Worm (Caenorhabditis elegans): Measurements from ENCODE around the gene T11F9.14.
A peak's percentile ranks its signal among the peaks of the same experiment; 100 is the strongest.

Gene T11F9.14

DNA sequence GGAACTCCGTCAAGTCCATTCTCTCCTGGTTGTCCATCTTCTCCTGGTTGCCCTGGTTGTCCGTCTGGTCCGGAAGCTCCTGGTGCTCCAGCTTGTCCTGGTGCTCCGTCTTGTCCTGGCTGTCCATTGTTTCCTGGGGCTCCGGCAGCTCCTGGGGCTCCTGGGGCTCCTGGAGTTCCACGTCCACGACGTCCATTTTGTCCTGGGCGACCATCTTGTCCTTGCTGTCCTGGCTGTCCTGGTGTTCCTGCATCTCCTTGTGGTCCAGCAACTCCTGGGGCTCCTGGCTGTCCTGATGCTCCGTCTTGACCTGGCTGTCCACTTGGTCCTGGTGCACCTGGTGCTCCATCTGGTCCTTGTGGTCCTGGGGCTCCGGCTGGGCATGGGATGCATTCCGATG, 31.2 kb downstream of the T11F9.14 start:
- TF ChIP-seq zag-1 (tag; optimal IDR thresholded peaks at IDR 0.05) = no peak

DNA sequence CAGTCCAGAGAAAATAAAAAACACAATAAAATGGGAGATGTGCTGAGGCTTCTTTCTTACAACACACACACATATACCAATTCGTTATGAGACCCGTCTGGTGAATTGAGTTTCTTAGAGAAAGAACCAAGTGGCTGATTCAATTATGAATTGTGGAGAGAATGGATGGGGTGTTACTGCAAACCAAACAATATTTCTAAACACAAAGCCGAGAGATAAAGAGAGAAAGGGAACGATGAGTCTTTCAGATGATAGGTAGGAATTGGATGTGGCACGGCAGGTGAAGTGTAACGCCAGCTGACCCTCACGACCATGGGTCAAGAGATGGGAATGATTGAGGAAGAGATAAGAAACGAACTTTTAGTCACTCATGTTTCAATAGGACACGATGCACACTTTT, 34.3 kb downstream of the T11F9.14 start, which contains the start of gene mig-17:
TSS of gene mig-17 (plus strand) at position 389 of the 400 bp plus-strand sequence.
- peak; percentile 56 for TF ChIP-seq F13H6.1 (tag; optimal IDR thresholded peaks at IDR 0.05)
- no peak for TF ChIP-seq skn-1 (tag; optimal IDR thresholded peaks at IDR 0.05)
- TF ChIP-seq aly-2 (tag; optimal IDR thresholded peaks at IDR 0.05) = no peak
- no peak for TF ChIP-seq C34F6.9 (tag; optimal IDR thresholded peaks at IDR 0.05)
- no peak for TF ChIP-seq nhr-11 (tag; optimal IDR thresholded peaks at IDR 0.05)
- TF ChIP-seq sem-4 (tag; optimal IDR thresholded peaks at IDR 0.05) = no peak
- no peak for TF ChIP-seq lsy-2 (tag; optimal IDR thresholded peaks at IDR 0.05)
- TF ChIP-seq alr-1 (tag; optimal IDR thresholded peaks at IDR 0.05) = no peak
- TF ChIP-seq blmp-1 (tag; optimal IDR thresholded peaks at IDR 0.05; ENCODE audit: insufficient read depth) = no peak
- no peak for TF ChIP-seq nhr-21 (tag; optimal IDR thresholded peaks at IDR 0.05)
- TF ChIP-seq lin-39 (tag; optimal IDR thresholded peaks at IDR 0.05) = no peak
- no peak for TF ChIP-seq ceh-82 (tag; optimal IDR thresholded peaks at IDR 0.05)
- TF ChIP-seq elt-1 (tag; optimal IDR thresholded peaks at IDR 0.05) = no peak
- no peak for TF ChIP-seq nhr-12 (tag; optimal IDR thresholded peaks at IDR 0.05)
- TF ChIP-seq dmd-4 (tag; optimal IDR thresholded peaks at IDR 0.05) = no peak
- peak; percentile 7 for TF ChIP-seq sma-9 (GFP tag; optimal IDR thresholded peaks at IDR 0.05)
- TF ChIP-seq sma-9 (tag; optimal IDR thresholded peaks at IDR 0.05) = no peak
- no peak for TF ChIP-seq mbf-1 (tag; optimal IDR thresholded peaks at IDR 0.05)
- no peak for TF ChIP-seq nhr-237 (tag; optimal IDR thresholded peaks at IDR 0.05)
- peak; percentile 31 for TF ChIP-seq nhr-129 (tag; optimal IDR thresholded peaks at IDR 0.05)
- no peak for TF ChIP-seq sma-3 (GFP tag; optimal IDR thresholded peaks at IDR 0.05)

DNA sequence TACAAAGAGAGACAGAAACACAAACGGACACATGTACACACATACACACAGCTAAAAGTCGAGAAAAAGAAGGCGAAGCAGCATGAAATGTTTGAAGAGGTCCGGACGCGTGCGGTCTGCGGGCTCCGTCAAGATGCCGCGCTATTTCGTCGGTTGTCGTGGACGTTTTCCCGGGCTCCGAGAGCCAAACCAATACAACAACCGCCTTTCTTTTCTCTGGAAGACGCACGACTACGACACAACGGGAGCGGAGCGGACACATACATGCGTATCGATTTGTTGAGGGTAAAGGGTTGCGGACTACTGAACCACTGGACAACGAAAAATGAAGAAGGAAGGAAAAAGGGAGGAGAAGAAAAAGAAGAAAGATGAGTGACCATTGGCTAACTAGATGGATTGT, 35.3 kb downstream of the T11F9.14 start:
- TF ChIP-seq egl-27 (tag; optimal IDR thresholded peaks at IDR 0.05) = no peak
- peak; percentile 22 for TF ChIP-seq lin-13 (GFP tag; optimal IDR thresholded peaks at IDR 0.05)
- no peak for TF ChIP-seq ztf-4 (tag; optimal IDR thresholded peaks at IDR 0.05)
- no peak for TF ChIP-seq unc-39 (tag; optimal IDR thresholded peaks at IDR 0.05)
- TF ChIP-seq nhr-21 (tag; optimal IDR thresholded peaks at IDR 0.05) = no peak
- no peak for TF ChIP-seq unc-62 (GFP tag; optimal IDR thresholded peaks at IDR 0.05)
- no peak for TF ChIP-seq ZK546.5 (tag; optimal IDR thresholded peaks at IDR 0.05)
- TF ChIP-seq alr-1 (tag; optimal IDR thresholded peaks at IDR 0.05) = no peak
- no peak for TF ChIP-seq sma-3 (GFP tag; optimal IDR thresholded peaks at IDR 0.05)
- no peak for TF ChIP-seq elt-3 (tag; optimal IDR thresholded peaks at IDR 0.05)
- TF ChIP-seq unc-55 (GFP tag; optimal IDR thresholded peaks at IDR 0.05) = peak; percentile 61
- peak; percentile 43 for TF ChIP-seq C34F6.9 (tag; optimal IDR thresholded peaks at IDR 0.05)
- peak; percentile 58 for TF ChIP-seq zag-1 (tag; optimal IDR thresholded peaks at IDR 0.05)
- no peak for TF ChIP-seq elt-1 (tag; optimal IDR thresholded peaks at IDR 0.05)
- TF ChIP-seq fos-1 (tag; optimal IDR thresholded peaks at IDR 0.05) = no peak
- TF ChIP-seq lin-39 (tag; optimal IDR thresholded peaks at IDR 0.05) = no peak
- peak; percentile 23 for TF ChIP-seq sem-4 (tag; optimal IDR thresholded peaks at IDR 0.05)
- no peak for TF ChIP-seq ceh-82 (tag; optimal IDR thresholded peaks at IDR 0.05)
- no peak for TF ChIP-seq ceh-16 (tag; optimal IDR thresholded peaks at IDR 0.05)
- peak in 1 of 2 experiments; percentile 29 for TF ChIP-seq mdl-1 (tag; optimal IDR thresholded peaks at IDR 0.05)
- no peak for TF ChIP-seq peb-1 (tag; optimal IDR thresholded peaks at IDR 0.05)
- no peak for TF ChIP-seq nhr-237 (tag; optimal IDR thresholded peaks at IDR 0.05)
- peak; percentile 14 for TF ChIP-seq mab-5 (tag; optimal IDR thresholded peaks at IDR 0.05)
- no peak for TF ChIP-seq nhr-25 (tag; optimal IDR thresholded peaks at IDR 0.05)
- TF ChIP-seq ztf-1 (GFP tag; conservative IDR thresholded peaks at IDR 0.05) = no peak
- no peak for TF ChIP-seq mbf-1 (tag; optimal IDR thresholded peaks at IDR 0.05)
- no peak for TF ChIP-seq nhr-6 (tag; optimal IDR thresholded peaks at IDR 0.05)
- no peak for TF ChIP-seq nhr-129 (tag; optimal IDR thresholded peaks at IDR 0.05)
- TF ChIP-seq aly-2 (tag; optimal IDR thresholded peaks at IDR 0.05) = no peak
- peak; percentile 75 for TF ChIP-seq F13H6.1 (tag; optimal IDR thresholded peaks at IDR 0.05)
- TF ChIP-seq nhr-10 (tag; optimal IDR thresholded peaks at IDR 0.05) = no peak
- TF ChIP-seq Y55F3AM.14 (GFP tag; optimal IDR thresholded peaks at IDR 0.05) = no peak
- no peak for TF ChIP-seq R02D3.7 (tag; optimal IDR thresholded peaks at IDR 0.05)
- no peak for TF ChIP-seq nhr-23 (tag; optimal IDR thresholded peaks at IDR 0.05)
- no peak for TF ChIP-seq ama-1 (optimal IDR thresholded peaks at IDR 0.05)
- peak; percentile 14 for TF ChIP-seq sma-9 (GFP tag; optimal IDR thresholded peaks at IDR 0.05)
- no peak for TF ChIP-seq sma-9 (tag; optimal IDR thresholded peaks at IDR 0.05)
- peak in 1 of 2 experiments; percentile 5 for TF ChIP-seq lsy-2 (tag; optimal IDR thresholded peaks at IDR 0.05)
- no peak for TF ChIP-seq skn-1 (tag; optimal IDR thresholded peaks at IDR 0.05)
- no peak for TF ChIP-seq ztf-11 (tag; optimal IDR thresholded peaks at IDR 0.05)
- TF ChIP-seq nhr-12 (tag; optimal IDR thresholded peaks at IDR 0.05) = no peak
- TF ChIP-seq dmd-4 (tag; optimal IDR thresholded peaks at IDR 0.05) = no peak
- TF ChIP-seq gmeb-1 (tag; optimal IDR thresholded peaks at IDR 0.05) = no peak
- TF ChIP-seq nhr-77 (tag; optimal IDR thresholded peaks at IDR 0.05) = no peak
- TF ChIP-seq lin-11 (tag; optimal IDR thresholded peaks at IDR 0.05) = no peak
- no peak for TF ChIP-seq snpc-4 (tag; optimal IDR thresholded peaks at IDR 0.05)
- TF ChIP-seq blmp-1 (tag; optimal IDR thresholded peaks at IDR 0.05; ENCODE audit: insufficient read depth) = no peak
- TF ChIP-seq nhr-11 (tag; optimal IDR thresholded peaks at IDR 0.05) = no peak
